Fruit fly (Drosophila melanogaster): ENCODE measurements around the gene CG13250.
A peak's percentile ranks its signal among the peaks of the same experiment; 100 is the strongest.

Gene CG13250

DNA sequence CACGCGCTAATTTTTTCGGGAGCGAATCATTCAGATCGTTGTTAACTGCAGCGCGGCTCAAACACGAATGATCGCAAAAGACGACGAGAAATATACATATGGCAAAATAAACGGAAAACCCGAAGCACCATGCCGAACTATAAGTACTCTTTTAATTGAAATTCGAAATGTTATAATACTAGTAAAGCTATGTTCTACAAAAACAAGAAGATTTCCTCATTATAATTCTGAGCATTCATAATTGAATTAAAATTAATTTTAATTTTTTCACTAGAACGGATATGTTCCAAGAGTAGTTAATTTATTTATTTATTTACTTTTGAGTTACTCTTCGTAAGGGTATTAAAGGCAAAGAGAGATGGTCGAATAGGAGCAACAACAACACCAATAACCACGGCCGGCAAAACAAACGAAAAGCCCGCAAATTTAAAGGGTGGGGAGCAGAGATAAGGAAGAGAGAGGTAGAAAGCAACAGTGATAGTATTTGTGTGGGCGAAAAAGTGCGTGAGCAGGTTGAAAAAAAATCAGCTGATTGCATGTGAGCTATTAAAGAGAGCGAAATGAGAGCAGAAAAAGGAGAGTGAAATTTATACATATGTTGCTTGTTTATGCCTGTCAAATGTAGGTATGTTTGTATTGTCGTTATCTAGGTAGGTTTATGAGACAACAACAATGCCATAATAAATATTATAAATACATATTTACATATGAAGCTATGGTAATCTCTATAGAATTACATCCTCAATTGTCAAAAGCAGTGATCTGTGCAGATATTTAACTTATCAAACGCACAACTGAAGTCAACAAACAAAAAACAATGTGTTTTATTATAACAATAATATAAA is 39.9 kb upstream of the CG13250 start (continued):
- TF ChIP-seq eg (GFP tag; IDR thresholded peaks at IDR 0.05) (peak; percentile 92), Hr4 (GFP tag; optimal IDR thresholded peaks at IDR 0.05) (peak; percentile 93), OdsH (GFP tag; optimal IDR thresholded peaks at IDR 0.05) (peak; percentile 88), pdm3 (GFP tag; optimal IDR thresholded peaks at IDR 0.05) (peak; percentile 89), achi (GFP tag; optimal IDR thresholded peaks at IDR 0.05) (peak; percentile 88), acj6 (GFP tag; optimal IDR thresholded peaks at IDR 0.05) (peak; percentile 90), CG10669 (GFP tag; optimal IDR thresholded peaks at IDR 0.05) (peak; percentile 83), CG15336 (GFP tag; IDR thresholded peaks at IDR 0.05) (peak; percentile 97), CG10631 (GFP tag; optimal IDR thresholded peaks at IDR 0.05) (peak; percentile 82), Sox15 (GFP tag; optimal IDR thresholded peaks at IDR 0.05) (peak; percentile 83), CG4318 (GFP tag; optimal IDR thresholded peaks at IDR 0.05) (peak; percentile 68), CG8632 (GFP tag; optimal IDR thresholded peaks at IDR 0.05) (peak; percentile 92), Ets21C (GFP tag; optimal IDR thresholded peaks at IDR 0.05) (peak; percentile 80), Blimp-1 (GFP tag; optimal IDR thresholded peaks at IDR 0.05) (peak; percentile 75), Met (GFP tag; optimal IDR thresholded peaks at IDR 0.05) (peak; percentile 94), CG8119 (GFP tag; IDR thresholded peaks at IDR 0.05) (peak; percentile 95), Sox14 (GFP tag; optimal IDR thresholded peaks at IDR 0.05) (peak; percentile 86), spab (GFP tag; optimal IDR thresholded peaks at IDR 0.05) (peak; percentile 78), Smox (GFP tag; optimal IDR thresholded peaks at IDR 0.05) (peak; percentile 92), CG31627 (GFP tag; optimal IDR thresholded peaks at IDR 0.05) (peak; percentile 85), fd59A (GFP tag; optimal IDR thresholded peaks at IDR 0.05) (peak; percentile 66)

DNA sequence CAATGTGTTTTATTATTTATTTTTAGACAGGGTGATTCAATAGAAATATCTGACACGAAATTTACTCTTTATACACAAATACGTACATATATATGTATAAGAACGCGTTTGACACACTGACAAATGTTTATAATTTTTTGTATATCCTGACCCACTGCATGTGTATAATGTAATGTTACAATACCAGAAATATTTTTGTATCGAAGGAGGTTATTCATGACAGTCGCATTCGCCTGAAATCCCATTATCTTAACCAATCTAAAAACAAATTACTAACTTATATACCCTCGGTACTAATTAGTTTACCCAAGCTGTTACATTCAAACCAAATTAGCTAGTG is 39.3 kb upstream of the CG13250 start:
- TF ChIP-seq achi (GFP tag; optimal IDR thresholded peaks at IDR 0.05) (peak; percentile 1), OdsH (GFP tag; optimal IDR thresholded peaks at IDR 0.05) (peak; percentile 28), svp (GFP tag) (peak; percentile 46), CG31627 (GFP tag; optimal IDR thresholded peaks at IDR 0.05) (no peak), CG15336 (GFP tag; IDR thresholded peaks at IDR 0.05) (peak; percentile 25; the same call in 1 of the 2 replicates), Met (GFP tag; optimal IDR thresholded peaks at IDR 0.05) (peak; percentile 8), CG32006 (GFP tag; optimal IDR thresholded peaks at IDR 0.05) (peak; percentile 50), lz (GFP tag; optimal IDR thresholded peaks at IDR 0.05) (peak; percentile 13), Eip78C (GFP tag) (peak; percentile 52), Ets96B (tag; optimal IDR thresholded peaks at IDR 0.05) (peak; percentile 9), Hr4 (GFP tag; optimal IDR thresholded peaks at IDR 0.05) (peak; percentile 55), fd85E (GFP tag; optimal IDR thresholded peaks at IDR 0.05) (no peak), CG11762 (GFP tag; optimal IDR thresholded peaks at IDR 0.05; ENCODE audit: insufficient read depth) (no peak)

dm6 chr3L:20494780-20495591 is 38.5 kb upstream of the CG13250 start, which contains the start of gene ZnT77C:
Gene ZnT77C (minus strand): TSS chr3L:20494921.
- TF ChIP-seq Sox14 (GFP tag; optimal IDR thresholded peaks at IDR 0.05) (peak; percentile 5), dsx (GFP tag; optimal IDR thresholded peaks at IDR 0.05; ENCODE audit: poor library complexity, severe bottlenecking) (no peak), net (GFP tag; optimal IDR thresholded peaks at IDR 0.05) (no peak), Eip78C (GFP tag) (peak; percentile 37), vri (GFP tag; optimal IDR thresholded peaks at IDR 0.05) (peak; percentile 83)
